Worm (Caenorhabditis elegans) whole organism, L4 larva: ENCODE results near the gene F58G1.8.

Source experiments
- ama-1 ChIP-seq: fragments of 150-350 bp; optimal IDR thresholded peaks from 2 replicates; lab custom pipeline; 2014; ENCODE audit warnings: inconsistent platforms, mixed read lengths
- lin-38 ChIP-seq: fragments of 200-800 bp; sonication (Bioruptor generic); IDR thresholded peaks from 2 replicates; pipeline ENCODE4 v1.3.6; 2022; ENCODE audit warnings: missing genetic modification reagents, missing genetic modification characterization, missing compliant biosample characterization
- madf-9 ChIP-seq: fragments of 200-800 bp; sonication (Bioruptor generic); conservative IDR thresholded peaks from 2 replicates; pipeline ENCODE4 v1.3.6; 2022; ENCODE audit warnings: missing genetic modification reagents, missing genetic modification characterization, missing compliant biosample characterization
- nhr-42 ChIP-seq: fragments of 200-800 bp; sonication (Bioruptor generic); IDR thresholded peaks from 2 replicates; pipeline ENCODE4 v1.3.6; 2022; ENCODE audit warnings: missing genetic modification characterization, missing compliant biosample characterization
- snpc-4 ChIP-seq: fragments of 150-350 bp; optimal IDR thresholded peaks from 2 replicates; lab custom pipeline; 2014; ENCODE audit warnings: missing biosample characterization, missing genetic modification characterization
- ztf-11 ChIP-seq: fragments of 150-350 bp; optimal IDR thresholded peaks from 2 replicates; lab custom pipeline; 2014; ENCODE audit warnings: missing biosample characterization, missing genetic modification characterization

DNA sequence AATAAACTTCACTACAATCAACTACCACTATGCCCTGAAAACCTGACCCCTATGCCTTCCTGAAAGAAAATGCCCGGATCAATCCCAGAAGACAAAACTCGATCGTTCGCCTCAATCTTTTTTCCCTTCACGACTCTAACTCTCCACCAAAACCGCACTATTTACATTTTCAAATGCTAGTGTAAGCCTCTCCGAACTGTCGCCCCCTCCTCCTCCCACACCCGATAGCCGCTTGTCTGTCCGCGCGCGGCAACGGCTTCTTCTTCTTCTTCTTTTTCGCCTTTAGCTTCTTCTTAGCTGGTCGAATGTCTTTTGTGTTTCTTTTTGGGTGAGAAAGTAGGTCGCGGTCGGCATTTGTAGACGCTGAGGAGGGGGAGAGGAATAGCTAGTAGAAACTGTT lies 34.8 kb upstream of the F58G1.8 start:
- TF ChIP-seq madf-9 (GFP tag; lab: Robert Waterston, UW), result no peak
- no peak for TF ChIP-seq nhr-42 (GFP tag; lab: Robert Waterston, UW)
- no peak for TF ChIP-seq lin-38 (GFP tag; lab: Robert Waterston, UW)
- no peak for TF ChIP-seq ztf-11 (tag; lab: Kevin White, UChicago)
- TF ChIP-seq ama-1 (lab: Kevin White, UChicago), result no peak
- no peak for TF ChIP-seq snpc-4 (tag; lab: Kevin White, UChicago)
